Worm (Caenorhabditis elegans) whole organism, L4/young adult: ENCODE measurements around the gene Y46H3D.8.

Source experiments
- W03F9.2 ChIP-seq: fragments of 150-350 bp; optimal IDR thresholded peaks from 2 replicates; lab custom pipeline; 2014; ENCODE audit warnings: missing biosample characterization, missing genetic modification characterization
- dao-5 ChIP-seq: sonication (generic microtip); optimal IDR thresholded peaks from 2 replicates; lab custom pipeline; 2016; ENCODE audit warnings: missing genotype, missing genetic modification characterization, moderate library complexity, missing compliant biosample characterization
- him-1 ChIP-seq: sonication (generic microtip); optimal IDR thresholded peaks from 2 replicates; lab custom pipeline; 2016; ENCODE audit warnings: missing genotype, missing genetic modification reagents, missing genetic modification characterization, missing compliant biosample characterization

ce11 chrV:1642768-1643167, 11.7 kb upstream of the Y46H3D.8 start:
- TF ChIP-seq him-1 (tag; lab: Kevin White, UChicago) (no peak), W03F9.2 (no peak), dao-5 (no peak)
